Fruit fly (Drosophila melanogaster) whole organism, pupa: ENCODE data around the gene CG14302.
A peak's percentile ranks its signal among the peaks of the same experiment; 100 is the strongest.

Source experiments
- CG10348 ChIP-seq: fragments of 200-800 bp; sonication (Bioruptor generic); IDR thresholded peaks from 2 replicates; pipeline ENCODE4 v1.3.6; 2022; ENCODE audit warnings: missing biosample characterization, missing genetic modification characterization
- CG12605 ChIP-seq: fragments of 200-800 bp; sonication (Bioruptor generic); IDR thresholded peaks from 2 replicates; pipeline ENCODE4 v1.3.6; 2022; ENCODE audit warnings: missing biosample characterization, missing genetic modification characterization
- CG13204 ChIP-seq: fragments of 200-800 bp; sonication (Bioruptor generic); optimal IDR thresholded peaks from 2 replicates; lab custom pipeline; 2018; ENCODE audit warnings: missing biosample characterization, mild to moderate bottlenecking, missing genetic modification characterization, moderate library complexity
- CG14655 ChIP-seq: fragments of 200-800 bp; sonication (Bioruptor generic); optimal IDR thresholded peaks from 3 replicates; lab custom pipeline; 2017; ENCODE audit warnings: mild to moderate bottlenecking, missing biosample characterization, missing genetic modification reagents, missing genetic modification characterization
- CG15710 ChIP-seq: fragments of 200-800 bp; sonication (Bioruptor generic); optimal IDR thresholded peaks from 2 replicates; lab custom pipeline; 2018; ENCODE audit warnings: missing biosample characterization, mild to moderate bottlenecking, missing genetic modification characterization, moderate library complexity
- CG17806 ChIP-seq: fragments of 200-800 bp; sonication (Bioruptor generic); optimal IDR thresholded peaks from 2 replicates; lab custom pipeline; 2018; ENCODE audit warnings: missing biosample characterization, mild to moderate bottlenecking, missing genetic modification characterization, moderate library complexity
- CG32121 ChIP-seq: fragments of 200-800 bp; sonication (Bioruptor generic); IDR thresholded peaks from 2 replicates; pipeline ENCODE4 v1.3.6; 2022; ENCODE audit warnings: missing biosample characterization, missing genetic modification characterization
- CG34367 ChIP-seq: fragments of 200-800 bp; sonication (Bioruptor generic); optimal IDR thresholded peaks from 2 replicates; lab custom pipeline; 2018; ENCODE audit warnings: missing biosample characterization, mild to moderate bottlenecking, missing genetic modification characterization
- CG4496 ChIP-seq: fragments of 200-800 bp; sonication (Bioruptor generic); IDR thresholded peaks from 3 replicates; pipeline ENCODE4 v1.3.6; 2022; ENCODE audit warnings: missing biosample characterization, missing genetic modification characterization
- CG8159 ChIP-seq: fragments of 200-800 bp; sonication (Bioruptor generic); optimal IDR thresholded peaks from 3 replicates; lab custom pipeline; 2018; ENCODE audit warnings: missing biosample characterization, mild to moderate bottlenecking, missing genetic modification characterization, moderate library complexity
- CG8301 ChIP-seq: fragments of 200-800 bp; sonication (Bioruptor generic); optimal IDR thresholded peaks from 2 replicates; lab custom pipeline; 2018; ENCODE audit warnings: missing biosample characterization, mild to moderate bottlenecking, missing genetic modification characterization
- CG9948 ChIP-seq: fragments of 200-800 bp; sonication (Bioruptor generic); optimal IDR thresholded peaks from 2 replicates; lab custom pipeline; 2018; ENCODE audit warnings: missing biosample characterization, mild to moderate bottlenecking, missing genetic modification characterization, moderate library complexity
- D1 ChIP-seq: fragments of 200-800 bp; sonication (Bioruptor generic); optimal IDR thresholded peaks from 2 replicates; lab custom pipeline; 2018; ENCODE audit warnings: missing biosample characterization, mild to moderate bottlenecking, missing genetic modification characterization, moderate library complexity
- EcR ChIP-seq: fragments of 200-800 bp; sonication (Bioruptor generic); optimal IDR thresholded peaks from 3 replicates; lab custom pipeline; 2019; ENCODE audit warnings: missing biosample characterization, missing genetic modification characterization, mild to moderate bottlenecking, moderate library complexity, missing genetic modification reagents
- Ets98B ChIP-seq: fragments of 200-800 bp; sonication (Bioruptor generic); IDR thresholded peaks from 2 replicates; pipeline ENCODE4 v1.3.6; 2022; ENCODE audit warnings: missing biosample characterization, missing genetic modification characterization
- Pif1A ChIP-seq: fragments of 200-800 bp; sonication (Bioruptor generic); optimal IDR thresholded peaks from 3 replicates; lab custom pipeline; 2016; ENCODE audit warnings: missing biosample characterization, missing genetic modification characterization
- Pif1B ChIP-seq: fragments of 200-800 bp; sonication (Bioruptor generic); optimal IDR thresholded peaks from 3 replicates; lab custom pipeline; 2016; ENCODE audit warnings: missing biosample characterization, missing genetic modification characterization
- Snoo ChIP-seq: fragments of 200-800 bp; sonication (Bioruptor generic); optimal IDR thresholded peaks from 3 replicates; lab custom pipeline; 2017; ENCODE audit warnings: missing biosample characterization, mild to moderate bottlenecking, missing genetic modification characterization, inconsistent platforms
- fd96Ca ChIP-seq: fragments of 200-800 bp; sonication (Bioruptor generic); IDR thresholded peaks from 3 replicates; pipeline ENCODE4 v1.3.6; 2022; ENCODE audit warnings: missing biosample characterization, missing genetic modification characterization
- gl ChIP-seq: fragments of 200-800 bp; sonication (Bioruptor generic); optimal IDR thresholded peaks from 2 replicates; lab custom pipeline; 2018; ENCODE audit warnings: missing biosample characterization, mild to moderate bottlenecking, missing genetic modification characterization
- rn ChIP-seq: fragments of 200-800 bp; sonication (Bioruptor generic); IDR thresholded peaks from 2 replicates; pipeline ENCODE4 v1.3.6; 2022; ENCODE audit warnings: missing biosample characterization, missing genetic modification characterization

Gene CG14302

dm6 chr3R:18726334-18726733 is 6.1 kb upstream of the CG14302 start, which contains the start of gene CG7714:
TSS of gene CG7714 (minus strand) at chr3R:18726434.
- TF ChIP-seq CG17806 (tag; lab: Kevin White, UChicago), result no peak
- TF ChIP-seq Pif1A, result no peak
- TF ChIP-seq Ets98B (GFP tag; lab: Robert Waterston, UW), result no peak
- TF ChIP-seq CG4496, result no peak
- no peak for TF ChIP-seq CG12605 (GFP tag; lab: Robert Waterston, UW)
- no peak for TF ChIP-seq CG8159
- TF ChIP-seq D1 (tag; lab: Kevin White, UChicago), result no peak
- TF ChIP-seq rn (GFP tag; lab: Robert Waterston, UW), result no peak
- TF ChIP-seq CG9948, result no peak
- TF ChIP-seq CG34367, result no peak
- no peak for TF ChIP-seq CG10348 (GFP tag; lab: Robert Waterston, UW)
- TF ChIP-seq EcR (GFP tag; lab: Kevin White, UChicago), result no peak
- TF ChIP-seq CG15710 (tag; lab: Kevin White, UChicago), result no peak

DNA sequence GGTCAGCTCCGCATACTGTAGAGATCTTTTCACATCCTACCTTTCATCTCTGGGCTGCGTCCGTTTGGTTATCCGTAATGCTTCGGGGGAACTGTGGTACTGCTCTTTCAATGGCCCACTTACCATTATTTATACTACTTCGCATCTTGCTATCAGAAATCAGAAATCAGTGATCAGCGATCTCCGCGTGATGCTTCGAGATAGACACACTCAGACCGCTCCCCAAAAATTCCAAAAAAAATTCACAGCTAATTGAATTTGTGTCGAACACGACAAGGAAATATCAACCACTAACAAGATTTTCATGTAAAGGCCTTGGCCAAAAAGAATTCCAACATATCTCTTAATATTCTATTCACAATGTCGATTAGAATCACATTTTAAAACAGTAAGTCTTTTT is 4.1 kb upstream of the CG14302 start, which contains the start of gene CG7715:
Gene CG7715 (minus strand): TSS at position 101 of the 400 bp plus-strand sequence.
- TF ChIP-seq CG32121 (GFP tag; lab: Robert Waterston, UW), result no peak
- TF ChIP-seq gl (tag; lab: Kevin White, UChicago), result no peak
- no peak for TF ChIP-seq CG9948
- no peak for TF ChIP-seq CG12605 (GFP tag; lab: Robert Waterston, UW)
- no peak for TF ChIP-seq Pif1B (GFP tag; lab: Kevin White, UChicago)
- TF ChIP-seq fd96Ca, result no peak
- no peak for TF ChIP-seq Snoo (tag; lab: Kevin White, UChicago)
- TF ChIP-seq Pif1A, result no peak
- TF ChIP-seq rn (GFP tag; lab: Robert Waterston, UW), result no peak
- no peak for TF ChIP-seq Ets98B (GFP tag; lab: Robert Waterston, UW)
- no peak for TF ChIP-seq CG8159
- TF ChIP-seq CG13204 (GFP tag; lab: Kevin White, UChicago), result no peak
- TF ChIP-seq D1 (tag; lab: Kevin White, UChicago), result no peak
- no peak for TF ChIP-seq EcR (GFP tag; lab: Kevin White, UChicago)
- TF ChIP-seq CG34367, result no peak
- TF ChIP-seq CG14655, result no peak

- TF ChIP-seq CG14655, result no peak
- TF ChIP-seq Pif1A, result no peak
- no peak for TF ChIP-seq CG32121 (GFP tag; lab: Robert Waterston, UW)
- TF ChIP-seq, all 21 proteins: peak for 0
These were observed 1.2 kb upstream of the CG14302 start for dm6 chr3R:18731241-18731640.

dm6 chr3R:18733580-18733979 is 1.1 kb downstream of the CG14302 start:
- TF ChIP-seq Snoo (tag; lab: Kevin White, UChicago), result no peak
- TF ChIP-seq Pif1A, result no peak
- TF ChIP-seq gl (tag; lab: Kevin White, UChicago), result no peak
- TF ChIP-seq CG32121 (GFP tag; lab: Robert Waterston, UW), result no peak

- TF ChIP-seq rn (GFP tag; lab: Robert Waterston, UW) (no peak), CG12605 (GFP tag; lab: Robert Waterston, UW) (no peak), CG34367 (no peak), CG4496 (no peak), CG15710 (tag; lab: Kevin White, UChicago) (no peak), CG17806 (tag; lab: Kevin White, UChicago) (no peak), CG14655 (no peak), CG13204 (GFP tag; lab: Kevin White, UChicago) (no peak), Pif1A (no peak), CG8159 (no peak), fd96Ca (no peak), CG32121 (GFP tag; lab: Robert Waterston, UW) (no peak), gl (tag; lab: Kevin White, UChicago) (no peak)
These were observed 5.6 kb downstream of the CG14302 start for dm6 chr3R:18738086-18738485.

DNA sequence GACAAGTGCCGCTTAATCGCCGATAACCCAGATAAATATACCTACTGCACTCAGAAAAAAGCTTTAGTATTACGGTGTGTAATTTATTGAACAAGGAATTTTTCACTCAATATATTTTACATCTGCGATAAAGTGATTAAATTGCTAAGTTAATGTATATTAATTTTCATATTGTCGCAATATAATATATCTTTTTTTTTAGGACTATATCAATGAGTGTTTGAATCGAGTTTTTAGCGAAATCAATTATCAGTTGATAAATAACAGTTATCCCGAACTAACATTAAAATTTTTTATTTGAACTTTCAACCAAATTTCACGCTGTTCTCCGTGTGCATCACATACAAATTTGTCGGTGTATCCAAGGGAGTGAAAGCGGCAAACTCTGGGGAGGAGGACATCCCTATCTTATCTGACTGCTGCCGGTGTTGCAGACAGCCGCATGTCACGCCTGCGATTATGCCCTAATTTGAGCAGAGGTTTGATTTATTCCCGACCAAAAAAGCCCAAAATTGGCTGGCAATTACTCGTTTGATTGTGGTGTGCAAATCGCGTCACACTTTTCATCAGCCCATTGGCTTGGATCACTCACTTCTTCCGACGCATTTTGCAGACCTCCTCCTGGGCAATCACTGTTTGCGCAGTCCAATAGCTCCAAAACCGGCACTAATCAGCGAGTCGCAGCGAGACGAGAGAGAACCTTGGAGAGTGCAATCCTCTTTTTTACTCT is 6.4 kb downstream of the CG14302 start:
- TF ChIP-seq CG14655 (no peak), CG34367 (no peak), Pif1A (no peak), CG10348 (GFP tag; lab: Robert Waterston, UW) (no peak), CG32121 (GFP tag; lab: Robert Waterston, UW) (no peak), Snoo (tag; lab: Kevin White, UChicago) (peak; percentile 11), CG13204 (GFP tag; lab: Kevin White, UChicago) (no peak), CG12605 (GFP tag; lab: Robert Waterston, UW) (no peak), fd96Ca (no peak), EcR (GFP tag; lab: Kevin White, UChicago) (no peak), CG8159 (no peak), CG15710 (tag; lab: Kevin White, UChicago) (no peak), Ets98B (GFP tag; lab: Robert Waterston, UW) (no peak), CG4496 (no peak), gl (tag; lab: Kevin White, UChicago) (no peak), D1 (tag; lab: Kevin White, UChicago) (no peak), CG8301 (tag; lab: Kevin White, UChicago) (no peak), CG9948 (peak; percentile 44), CG17806 (tag; lab: Kevin White, UChicago) (peak; percentile 24), Pif1B (GFP tag; lab: Kevin White, UChicago) (no peak), rn (GFP tag; lab: Robert Waterston, UW) (no peak)
